Worm (Caenorhabditis elegans) whole organism, L4 larva: ENCODE data around the gene crn-6.

Experiments used
- D1046.2 ChIP-seq: fragments of 200-800 bp; sonication (Bioruptor generic); IDR thresholded peaks from 2 replicates; pipeline ENCODE4 v1.3.6; 2022; ENCODE audit warnings: missing genetic modification characterization, missing compliant biosample characterization
- F10B5.3 ChIP-seq: sonication (generic microtip); optimal IDR thresholded peaks from 2 replicates; lab custom pipeline; 2016; ENCODE audit warnings: mild to moderate bottlenecking, missing genetic modification characterization, missing compliant biosample characterization
- F26F4.8 ChIP-seq: fragments of 200-800 bp; sonication (Bioruptor generic); conservative IDR thresholded peaks from 2 replicates; pipeline ENCODE4 v1.3.6; 2022; ENCODE audit warnings: missing genetic modification characterization, missing compliant biosample characterization
- F49E8.2 ChIP-seq: sonication (generic microtip); optimal IDR thresholded peaks from 2 replicates; lab custom pipeline; 2016; ENCODE audit warnings: missing compliant biosample characterization, mild to moderate bottlenecking, missing genetic modification characterization, borderline replicate concordance
- T20F7.1 ChIP-seq: fragments of 200-800 bp; sonication (Bioruptor generic); optimal IDR thresholded peaks from 2 replicates; lab custom pipeline; 2018; ENCODE audit warnings: mild to moderate bottlenecking, missing genetic modification characterization, missing compliant biosample characterization
- T26A8.4 ChIP-seq: fragments of 200-800 bp; sonication (Bioruptor generic); IDR thresholded peaks from 2 replicates; pipeline ENCODE4 v1.3.6; 2022; ENCODE audit warnings: missing genetic modification characterization, missing compliant biosample characterization
- Y5F2A.4 ChIP-seq: fragments of 200-800 bp; sonication (Bioruptor generic); optimal IDR thresholded peaks from 2 replicates; lab custom pipeline; 2018; ENCODE audit warnings: mild to moderate bottlenecking, missing genetic modification characterization, missing compliant biosample characterization
- ZK337.2 ChIP-seq: fragments of 200-800 bp; sonication (Bioruptor generic); IDR thresholded peaks from 2 replicates; pipeline ENCODE4 v1.3.6; 2022; ENCODE audit warnings: missing genetic modification reagents, missing genetic modification characterization, missing compliant biosample characterization
- arid-1 ChIP-seq: fragments of 200-800 bp; sonication (Bioruptor generic); conservative IDR thresholded peaks from 2 replicates; pipeline ENCODE4 v1.3.6; 2022; ENCODE audit warnings: missing genetic modification reagents, missing genetic modification characterization, missing compliant biosample characterization
- attf-4 ChIP-seq: sonication (generic microtip); optimal IDR thresholded peaks from 3 replicates; lab custom pipeline; 2017; ENCODE audit warnings: missing biosample characterization, missing genetic modification characterization
- ceh-32 ChIP-seq: sonication (generic microtip); optimal IDR thresholded peaks from 2 replicates; lab custom pipeline; 2016; ENCODE audit warnings: mild to moderate bottlenecking, missing genetic modification characterization, missing compliant biosample characterization; ENCODE audit not compliant: poor library complexity
- ceh-62 ChIP-seq: sonication (generic microtip); optimal IDR thresholded peaks from 2 replicates; lab custom pipeline; 2017; ENCODE audit warnings: missing biosample characterization, missing genetic modification characterization
- cey-2 ChIP-seq: sonication (generic microtip); optimal IDR thresholded peaks from 3 replicates; lab custom pipeline; 2017; ENCODE audit warnings: missing genetic modification characterization, mild to moderate bottlenecking, missing compliant biosample characterization, antibody characterized with exemption, borderline replicate concordance; ENCODE audit not compliant: insufficient read depth
- ctbp-1 ChIP-seq: fragments of 200-800 bp; sonication (Bioruptor generic); IDR thresholded peaks from 2 replicates; pipeline ENCODE4 v1.3.6; 2022; ENCODE audit warnings: missing genetic modification reagents, missing genetic modification characterization, missing compliant biosample characterization
- daf-16 ChIP-seq, 3 experiments: sonication (generic microtip); optimal IDR thresholded peaks; 2 replicates each; lab custom pipeline; 2016 to 2017; ENCODE audit warnings: missing genetic modification characterization in 3 of 3, missing genetic modification reagents in 3 of 3, mild to moderate bottlenecking in 2 of 3, missing compliant biosample characterization in 2 of 3, missing biosample characterization in 1 of 3, moderate library complexity in 1 of 3
- daf-19 ChIP-seq: fragments of 200-800 bp; sonication (Bioruptor generic); conservative IDR thresholded peaks from 2 replicates; pipeline ENCODE4 v1.3.6; 2022; ENCODE audit warnings: missing genetic modification characterization, missing compliant biosample characterization
- dmd-6 ChIP-seq: fragments of 200-800 bp; sonication (Bioruptor generic); IDR thresholded peaks from 2 replicates; pipeline ENCODE4 v1.3.6; 2022; ENCODE audit warnings: missing genetic modification reagents, missing genetic modification characterization, missing compliant biosample characterization
- dmd-8 ChIP-seq: fragments of 200-800 bp; sonication (Bioruptor generic); IDR thresholded peaks from 2 replicates; pipeline ENCODE4 v1.3.6; 2022; ENCODE audit warnings: missing genetic modification characterization, missing compliant biosample characterization
- dmd-9 ChIP-seq: fragments of 200-800 bp; sonication (Bioruptor generic); IDR thresholded peaks from 2 replicates; pipeline ENCODE4 v1.3.6; 2022; ENCODE audit warnings: missing genetic modification reagents, missing genetic modification characterization, missing compliant biosample characterization
- dpl-1 ChIP-seq: fragments of 150-350 bp; optimal IDR thresholded peaks from 2 replicates; lab custom pipeline; 2014; ENCODE audit warnings: missing biosample characterization, missing genetic modification reagents, missing genetic modification characterization
- dve-1 ChIP-seq: sonication (generic microtip); optimal IDR thresholded peaks from 2 replicates; lab custom pipeline; 2017; ENCODE audit warnings: antibody characterized with exemption, mild to moderate bottlenecking, missing genetic modification characterization, missing compliant biosample characterization; ENCODE audit not compliant: insufficient read depth
- egl-43 ChIP-seq: fragments of 200-800 bp; sonication (Bioruptor generic); IDR thresholded peaks from 2 replicates; pipeline ENCODE4 v1.3.6; 2022; ENCODE audit warnings: missing genetic modification reagents, missing genetic modification characterization, missing compliant biosample characterization
- fkh-10 ChIP-seq: fragments of 150-350 bp; optimal IDR thresholded peaks from 2 replicates; lab custom pipeline; 2014; ENCODE audit warnings: missing biosample characterization, missing genetic modification reagents, missing genetic modification characterization
- fos-1 ChIP-seq: fragments of 150-350 bp; optimal IDR thresholded peaks from 2 replicates; lab custom pipeline; 2014; ENCODE audit warnings: missing biosample characterization, missing genetic modification characterization
- gei-8 ChIP-seq: fragments of 200-800 bp; sonication (Bioruptor generic); optimal IDR thresholded peaks from 2 replicates; lab custom pipeline; 2018; ENCODE audit warnings: mild to moderate bottlenecking, missing genetic modification characterization, missing compliant biosample characterization
- hif-1 ChIP-seq, 2 experiments: sonication (generic microtip); optimal IDR thresholded peaks; 2 replicates each; lab custom pipeline; 2016 to 2017; ENCODE audit warnings: missing compliant biosample characterization in 2 of 2, missing genetic modification characterization in 2 of 2, missing genetic modification reagents in 2 of 2, missing genotype in 2 of 2, mild to moderate bottlenecking in 1 of 2
- hlh-11 ChIP-seq: fragments of 200-800 bp; sonication (Bioruptor generic); optimal IDR thresholded peaks from 2 replicates; lab custom pipeline; 2018; ENCODE audit warnings: mild to moderate bottlenecking, missing genetic modification characterization, missing compliant biosample characterization
- hlh-30 ChIP-seq: sonication (generic microtip); optimal IDR thresholded peaks from 2 replicates; lab custom pipeline; 2017; ENCODE audit warnings: antibody characterized with exemption, mild to moderate bottlenecking, missing genetic modification characterization, missing compliant biosample characterization; ENCODE audit not compliant: insufficient read depth
- hmg-1.1 ChIP-seq: fragments of 200-800 bp; sonication (Bioruptor generic); IDR thresholded peaks from 2 replicates; pipeline ENCODE4 v1.3.6; 2022; ENCODE audit warnings: missing genetic modification reagents, missing genetic modification characterization, missing compliant biosample characterization
- lim-7 ChIP-seq: fragments of 200-800 bp; sonication (Bioruptor generic); IDR thresholded peaks from 2 replicates; pipeline ENCODE4 v1.3.6; 2022; ENCODE audit warnings: missing genetic modification characterization, missing compliant biosample characterization
- lin-13 ChIP-seq: fragments of 150-350 bp; optimal IDR thresholded peaks from 2 replicates; lab custom pipeline; 2014; ENCODE audit warnings: missing biosample characterization, missing genetic modification reagents, missing genetic modification characterization
- lir-3 ChIP-seq: sonication (generic microtip); optimal IDR thresholded peaks from 2 replicates; lab custom pipeline; 2016; ENCODE audit warnings: mild to moderate bottlenecking, missing genetic modification characterization, missing compliant biosample characterization
- mdl-1 ChIP-seq, 2 experiments: fragments of 150-350 bp in 1 of 2; sonication (generic microtip) in 1 of 2; optimal IDR thresholded peaks; 2 replicates each; lab custom pipeline; 2014 to 2017; ENCODE audit warnings: missing biosample characterization in 2 of 2, missing genetic modification characterization in 2 of 2
- mdt-29 ChIP-seq: fragments of 200-800 bp; sonication (Bioruptor generic); IDR thresholded peaks from 2 replicates; pipeline ENCODE4 v1.3.6; 2022; ENCODE audit warnings: missing genetic modification reagents, missing genetic modification characterization, missing compliant biosample characterization
- mep-1 ChIP-seq: fragments of 150-350 bp; sonication (generic microtip); optimal IDR thresholded peaks from 3 replicates; lab custom pipeline; 2014; ENCODE audit warnings: missing biosample characterization, missing genetic modification characterization
- mes-2 ChIP-seq: sonication (generic microtip); optimal IDR thresholded peaks from 2 replicates; lab custom pipeline; 2016; ENCODE audit warnings: missing genotype, mild to moderate bottlenecking, missing genetic modification characterization, missing compliant biosample characterization; ENCODE audit not compliant: poor library complexity, severe bottlenecking
- mxl-2 ChIP-seq: fragments of 200-800 bp; sonication (Bioruptor generic); conservative IDR thresholded peaks from 2 replicates; pipeline ENCODE4 v1.3.6; 2022; ENCODE audit warnings: missing genetic modification reagents, missing genetic modification characterization, missing compliant biosample characterization
- nhr-28 ChIP-seq: fragments of 150-350 bp; optimal IDR thresholded peaks from 2 replicates; lab custom pipeline; 2014; ENCODE audit warnings: missing biosample characterization, missing genetic modification characterization
- nhr-48 ChIP-seq: sonication (generic microtip); optimal IDR thresholded peaks from 2 replicates; lab custom pipeline; 2016; ENCODE audit warnings: mild to moderate bottlenecking, missing genetic modification characterization, missing compliant biosample characterization
- nhr-76 ChIP-seq: fragments of 150-350 bp; optimal IDR thresholded peaks from 2 replicates; lab custom pipeline; 2014; ENCODE audit warnings: missing biosample characterization, missing genetic modification characterization
- nhr-77 ChIP-seq: fragments of 150-350 bp; optimal IDR thresholded peaks from 2 replicates; lab custom pipeline; 2014; ENCODE audit warnings: missing biosample characterization, missing genetic modification characterization
- pqm-1 ChIP-seq: sonication (generic microtip); optimal IDR thresholded peaks from 2 replicates; lab custom pipeline; 2017; ENCODE audit warnings: missing biosample characterization, missing genetic modification characterization
- saeg-2 ChIP-seq: fragments of 200-800 bp; sonication (Bioruptor generic); IDR thresholded peaks from 2 replicates; pipeline ENCODE4 v1.3.6; 2022; ENCODE audit warnings: missing genetic modification reagents, missing genetic modification characterization, missing compliant biosample characterization
- set-16 ChIP-seq: fragments of 200-800 bp; sonication (Bioruptor generic); IDR thresholded peaks from 2 replicates; pipeline ENCODE4 v1.3.6; 2022; ENCODE audit warnings: missing genetic modification reagents, missing genetic modification characterization, missing compliant biosample characterization
- snpc-4 ChIP-seq: fragments of 150-350 bp; optimal IDR thresholded peaks from 2 replicates; lab custom pipeline; 2014; ENCODE audit warnings: missing biosample characterization, missing genetic modification characterization
- tag-97 ChIP-seq: fragments of 200-800 bp; sonication (Bioruptor generic); IDR thresholded peaks from 2 replicates; pipeline ENCODE4 v1.3.6; 2022; ENCODE audit warnings: missing genetic modification characterization, missing compliant biosample characterization
- unc-130 ChIP-seq: sonication (generic microtip); optimal IDR thresholded peaks from 2 replicates; lab custom pipeline; 2016; ENCODE audit warnings: missing genetic modification reagents, missing genetic modification characterization, missing compliant biosample characterization
- unc-62 ChIP-seq, 3 experiments: fragments of 150-350 bp in 1 of 3; sonication (generic microtip); optimal IDR thresholded peaks in 2 of 3; peaks in 1 of 3; 1 replicate in 1 of 3; 2 replicates in 2 of 3; lab custom pipeline; 2014 to 2017; ENCODE audit warnings: missing biosample characterization in 3 of 3, missing genetic modification characterization in 3 of 3, missing genetic modification reagents in 3 of 3, missing genotype in 1 of 3
- vab-7 ChIP-seq: fragments of 200-800 bp; sonication (Bioruptor generic); IDR thresholded peaks from 2 replicates; pipeline ENCODE4 v1.3.6; 2022; ENCODE audit warnings: missing genetic modification reagents, missing genetic modification characterization, missing compliant biosample characterization
- zfp-2 ChIP-seq: sonication (generic microtip); optimal IDR thresholded peaks from 2 replicates; lab custom pipeline; 2016; ENCODE audit warnings: mild to moderate bottlenecking, missing genetic modification characterization, missing compliant biosample characterization

The crn-6 gene

ce11 chrIII:9406600-9406999, 39.5 kb downstream of the crn-6 start, which contains the start of gene T26G10.1 (continued):
- no peak for TF ChIP-seq nhr-48 (tag; lab: Kevin White, UChicago)
- no peak for TF ChIP-seq set-16 (GFP tag; lab: Robert Waterston, UW)
- no peak for TF ChIP-seq nhr-76
- no peak for TF ChIP-seq ceh-32 (tag; lab: Kevin White, UChicago)
- TF ChIP-seq Y5F2A.4 (GFP tag; lab: Kevin White, UChicago): no peak
- TF ChIP-seq dmd-6 (GFP tag; lab: Robert Waterston, UW): peak; percentile 76
- no peak for TF ChIP-seq F10B5.3 (tag; lab: Kevin White, UChicago)
- TF ChIP-seq dve-1 (tag; lab: Kevin White, UChicago): peak; percentile 60
- TF ChIP-seq fkh-10 (GFP tag; lab: Kevin White, UChicago): no peak
- TF ChIP-seq mep-1: peak; percentile 67
- no peak for TF ChIP-seq egl-43
- TF ChIP-seq arid-1 (GFP tag; lab: Robert Waterston, UW): peak; percentile 80
- no peak for TF ChIP-seq lir-3 (tag; lab: Kevin White, UChicago)
- peak; percentile 43 for TF ChIP-seq nhr-28 (tag; lab: Kevin White, UChicago)
- no peak for TF ChIP-seq mdt-29 (GFP tag; lab: Robert Waterston, UW)
- no peak for TF ChIP-seq F26F4.8 (GFP tag; lab: Robert Waterston, UW)
- TF ChIP-seq vab-7 (GFP tag; lab: Robert Waterston, UW): 0 out of 2 replicates have a peak, but pooled peaks have one; percentile 21
- TF ChIP-seq unc-62 (GFP tag; optimal IDR thresholded peaks at IDR 0.05 in 1 of 2; lab: Kevin White, UChicago): no peak
- no peak for TF ChIP-seq unc-62 (tag; optimal IDR thresholded peaks at IDR 0.05; lab: Kevin White, UChicago)
- no peak for TF ChIP-seq attf-4
- TF ChIP-seq nhr-77 (tag; lab: Kevin White, UChicago): no peak
- TF ChIP-seq daf-16 (GFP tag; optimal IDR thresholded peaks at IDR 0.05; lab: Kevin White, UChicago): no peak
- no peak for TF ChIP-seq daf-16 (tag; optimal IDR thresholded peaks at IDR 0.05; lab: Kevin White, UChicago)
- no peak for TF ChIP-seq daf-19 (GFP tag; lab: Robert Waterston, UW)
- no peak for TF ChIP-seq snpc-4 (tag; lab: Kevin White, UChicago)
- no peak for TF ChIP-seq ZK337.2
- peak; percentile 68 for TF ChIP-seq dpl-1 (GFP tag; lab: Kevin White, UChicago)
- no peak for TF ChIP-seq cey-2
- TF ChIP-seq saeg-2 (GFP tag; lab: Robert Waterston, UW): no peak
- TF ChIP-seq zfp-2 (tag; lab: Kevin White, UChicago): no peak
- TF ChIP-seq T20F7.1 (GFP tag; lab: Kevin White, UChicago): peak; percentile 73
- no peak for TF ChIP-seq hif-1 (tag; optimal IDR thresholded peaks at IDR 0.05; lab: Kevin White, UChicago)
- TF ChIP-seq pqm-1 (tag; lab: Kevin White, UChicago): no peak
- TF ChIP-seq dmd-8 (GFP tag; lab: Robert Waterston, UW): no peak
- peak; percentile 13 for TF ChIP-seq F49E8.2 (tag; lab: Kevin White, UChicago)
- no peak for TF ChIP-seq lim-7
- TF ChIP-seq fos-1: no peak
- no peak for TF ChIP-seq lin-13 (GFP tag; lab: Kevin White, UChicago)
- no peak for TF ChIP-seq gei-8 (GFP tag; lab: Kevin White, UChicago)
- TF ChIP-seq ctbp-1 (GFP tag; lab: Robert Waterston, UW): peak; percentile 56; the same call in 1 of the 2 replicates
- no peak for TF ChIP-seq mdl-1 (tag; optimal IDR thresholded peaks at IDR 0.05; lab: Kevin White, UChicago)
- no peak for TF ChIP-seq ceh-62
- peak; percentile 71 for TF ChIP-seq hmg-1.1
- peak; percentile 34 for TF ChIP-seq hlh-30
- no peak for TF ChIP-seq tag-97 (GFP tag; lab: Robert Waterston, UW)
- TF ChIP-seq dmd-9: 0 out of 2 replicates have a peak, but pooled peaks have one; percentile 59
- peak; percentile 59 for TF ChIP-seq hlh-11 (tag; lab: Kevin White, UChicago)
- peak; percentile 42 for TF ChIP-seq unc-130
- peak; percentile 66 for TF ChIP-seq T26A8.4 (GFP tag; lab: Robert Waterston, UW)
- peak; percentile 85 for TF ChIP-seq mes-2 (tag; lab: Kevin White, UChicago)
- TF ChIP-seq D1046.2 (GFP tag; lab: Robert Waterston, UW): no peak
- TF ChIP-seq mxl-2: no peak
